Fruit fly (Drosophila melanogaster): ENCODE results near the gene DNAlig3.
A peak's percentile ranks its signal among the peaks of the same experiment; 100 is the strongest.

The DNAlig3 gene

dm6 chr3R:12422379-12422975, 20.8 kb upstream of the DNAlig3 start, which contains the start of the genes Scgbeta and CG17202:
Gene Scgbeta, minus strand, starts transcription at chr3R:12422429.
Gene CG17202, plus strand, starts transcription at chr3R:12422768.
- peak; percentile 32 for TF ChIP-seq Dek (tag; optimal IDR thresholded peaks at IDR 0.05)
- TF ChIP-seq Ets65A (GFP tag): peak; percentile 49
- TF ChIP-seq Antp (GFP tag; optimal IDR thresholded peaks at IDR 0.05): no peak
- TF ChIP-seq gfzf (GFP tag; optimal IDR thresholded peaks at IDR 0.05): peak; percentile 92
- TF ChIP-seq stwl (tag; optimal IDR thresholded peaks at IDR 0.05): peak; percentile 41
- TF ChIP-seq peb (GFP tag; IDR thresholded peaks at IDR 0.05): no peak
- TF ChIP-seq Dref (GFP tag; IDR thresholded peaks at IDR 0.05): peak; percentile 45; the same call in 1 of the 2 replicates
- TF ChIP-seq Ada2b (GFP tag; IDR thresholded peaks at IDR 0.05): 0 out of 2 replicates have a peak, but pooled peaks have one; percentile 5
- TF ChIP-seq nmo (GFP tag; optimal IDR thresholded peaks at IDR 0.05): peak; percentile 39
- no peak for TF ChIP-seq bigmax (GFP tag; optimal IDR thresholded peaks at IDR 0.05)
- peak; percentile 2 for TF ChIP-seq CG11398 (GFP tag; optimal IDR thresholded peaks at IDR 0.05)
- peak; percentile 54 for TF ChIP-seq CoRest (tag; optimal IDR thresholded peaks at IDR 0.05)
- TF ChIP-seq Ets97D (GFP tag; optimal IDR thresholded peaks at IDR 0.05): peak; percentile 65
- TF ChIP-seq CG2120 (GFP tag; optimal IDR thresholded peaks at IDR 0.05): peak; percentile 59
- peak; percentile 72 for TF ChIP-seq E2f2 (GFP tag; IDR thresholded peaks at IDR 0.05)
- TF ChIP-seq phol (tag; optimal IDR thresholded peaks at IDR 0.05): peak; percentile 93
- no peak for TF ChIP-seq GATAe (GFP tag; conservative IDR thresholded peaks at IDR 0.05)
- TF ChIP-seq CG1832 (GFP tag; optimal IDR thresholded peaks at IDR 0.05): no peak
- peak; percentile 35; the same call in 1 of the 2 replicates for TF ChIP-seq CG14014 (GFP tag; IDR thresholded peaks at IDR 0.05)
- no peak for TF ChIP-seq CG18599 (GFP tag; optimal IDR thresholded peaks at IDR 0.05)
- no peak for TF ChIP-seq ftz-f1 (GFP tag; optimal IDR thresholded peaks at IDR 0.05)
- peak; percentile 59 for TF ChIP-seq Sin3A (optimal IDR thresholded peaks at IDR 0.05)
- no peak for TF ChIP-seq CG31441 (GFP tag; IDR thresholded peaks at IDR 0.05)
- TF ChIP-seq CG6175 (GFP tag; IDR thresholded peaks at IDR 0.05): no peak
- TF ChIP-seq ase (GFP tag; IDR thresholded peaks at IDR 0.05): 0 out of 3 replicates have a peak, but pooled peaks have one; percentile 5
- peak; percentile 25 for TF ChIP-seq CG8944 (GFP tag; optimal IDR thresholded peaks at IDR 0.05)
- no peak for TF ChIP-seq HLH3B (GFP tag; IDR thresholded peaks at IDR 0.05)
- peak; percentile 100 for TF ChIP-seq CG15514 (GFP tag; optimal IDR thresholded peaks at IDR 0.05)
- TF ChIP-seq BtbVII (GFP tag; optimal IDR thresholded peaks at IDR 0.05): no peak
- peak in 1 of 2 experiments; percentile 8 for TF ChIP-seq chif (GFP tag; optimal IDR thresholded peaks at IDR 0.05)
- peak; percentile 67 for TF ChIP-seq CG33213 (GFP tag; optimal IDR thresholded peaks at IDR 0.05)
- TF ChIP-seq CG4617 (GFP tag; optimal IDR thresholded peaks at IDR 0.05; ENCODE audit: borderline replicate concordance): peak; percentile 84
- peak; percentile 69 for TF ChIP-seq Med (GFP tag)
- peak; percentile 49 for TF ChIP-seq lilli (GFP tag; optimal IDR thresholded peaks at IDR 0.05)
- peak; percentile 44 for TF ChIP-seq CG12659 (GFP tag; optimal IDR thresholded peaks at IDR 0.05)
- no peak for TF ChIP-seq Fer3 (tag; optimal IDR thresholded peaks at IDR 0.05)
- TF ChIP-seq otp (GFP tag; IDR thresholded peaks at IDR 0.05): peak; percentile 37; the same call in 1 of the 3 replicates
- 0 out of 3 replicates have a peak, but pooled peaks have one; percentile 35 for TF ChIP-seq so (GFP tag; IDR thresholded peaks at IDR 0.05)
- no peak for TF ChIP-seq al (GFP tag; IDR thresholded peaks at IDR 0.05)
- no peak for TF ChIP-seq kni (GFP tag; optimal IDR thresholded peaks at IDR 0.05)
- no peak for TF ChIP-seq pros (GFP tag; optimal IDR thresholded peaks at IDR 0.05)
- TF ChIP-seq sim (GFP tag; IDR thresholded peaks at IDR 0.05): no peak
- TF ChIP-seq CG9797 (GFP tag; optimal IDR thresholded peaks at IDR 0.05): peak; percentile 79
- TF ChIP-seq Xbp1 (GFP tag; optimal IDR thresholded peaks at IDR 0.05): peak; percentile 41
- peak in 1 of 2 experiments; percentile 11 for TF ChIP-seq crp (GFP tag; optimal IDR thresholded peaks at IDR 0.05)
- peak; percentile 32 for TF ChIP-seq CG12744 (GFP tag; optimal IDR thresholded peaks at IDR 0.05)
- TF ChIP-seq CG2199 (GFP tag; IDR thresholded peaks at IDR 0.05): no peak
- 0 out of 3 replicates have a peak, but pooled peaks have one; percentile 27 for TF ChIP-seq Dbx (GFP tag; IDR thresholded peaks at IDR 0.05)
- TF ChIP-seq CG32767 (GFP tag; IDR thresholded peaks at IDR 0.05): 0 out of 2 replicates have a peak, but pooled peaks have one; percentile 12
- peak; percentile 30 for TF ChIP-seq CG13624 (GFP tag; optimal IDR thresholded peaks at IDR 0.05)

Measured in whole organism, embryonic.